Worm (Caenorhabditis elegans) whole organism, early embryonic: ENCODE measurements around the gene npr-19.

ENCODE experiments used
- B0310.2 ChIP-seq: sonication (generic microtip); optimal IDR thresholded peaks from 2 replicates; lab custom pipeline; 2016; ENCODE audit warnings: mild to moderate bottlenecking, missing genetic modification characterization, missing compliant biosample characterization
- F13C5.2 ChIP-seq: sonication (generic microtip); optimal IDR thresholded peaks from 2 replicates; lab custom pipeline; 2017; ENCODE audit warnings: mild to moderate bottlenecking, missing genetic modification characterization, inconsistent platforms, missing compliant biosample characterization
- aly-1 ChIP-seq: sonication (generic microtip); optimal IDR thresholded peaks from 2 replicates; lab custom pipeline; 2016; ENCODE audit warnings: missing genetic modification characterization, missing compliant biosample characterization
- ama-1 ChIP-seq: fragments of 150-350 bp; optimal IDR thresholded peaks from 2 replicates; lab custom pipeline; 2014
- ceh-13 ChIP-seq: fragments of 200-800 bp; sonication (Bioruptor generic); optimal IDR thresholded peaks from 2 replicates; lab custom pipeline; 2018; ENCODE audit warnings: mild to moderate bottlenecking, missing genetic modification characterization, missing compliant biosample characterization
- ceh-36 ChIP-seq: sonication (generic microtip); optimal IDR thresholded peaks from 2 replicates; lab custom pipeline; 2016; ENCODE audit warnings: missing genetic modification characterization, inconsistent platforms, missing compliant biosample characterization
- ets-7 ChIP-seq: sonication (generic microtip); optimal IDR thresholded peaks from 2 replicates; lab custom pipeline; 2016; ENCODE audit warnings: missing genotype, missing genetic modification characterization, missing compliant biosample characterization
- flt-1 ChIP-seq: fragments of 200-800 bp; sonication (Bioruptor generic); IDR thresholded peaks from 2 replicates; pipeline ENCODE4 v1.3.6; 2022; ENCODE audit warnings: missing genetic modification characterization, missing compliant biosample characterization
- hmbx-1 ChIP-seq: sonication (generic microtip); optimal IDR thresholded peaks from 2 replicates; lab custom pipeline; 2016; ENCODE audit warnings: mild to moderate bottlenecking, missing genetic modification characterization, missing compliant biosample characterization
- hmg-4 ChIP-seq: fragments of 200-800 bp; sonication (Bioruptor generic); optimal IDR thresholded peaks from 2 replicates; lab custom pipeline; 2018; ENCODE audit warnings: mild to moderate bottlenecking, missing genetic modification characterization, missing compliant biosample characterization
- hnd-1 ChIP-seq: sonication (generic microtip); optimal IDR thresholded peaks from 2 replicates; lab custom pipeline; 2016; ENCODE audit warnings: missing genetic modification characterization, missing compliant biosample characterization
- pes-1 ChIP-seq: fragments of 200-800 bp; sonication (Bioruptor generic); IDR thresholded peaks from 2 replicates; pipeline ENCODE4 v1.3.6; 2022; ENCODE audit warnings: missing genetic modification reagents, missing genetic modification characterization, missing compliant biosample characterization
- scrt-1 ChIP-seq: fragments of 200-800 bp; sonication (Bioruptor generic); IDR thresholded peaks from 2 replicates; pipeline ENCODE4 v1.3.6; 2022; ENCODE audit warnings: missing genetic modification characterization, missing compliant biosample characterization
- sea-1 ChIP-seq: fragments of 200-800 bp; sonication (Bioruptor generic); conservative IDR thresholded peaks from 2 replicates; pipeline ENCODE4 v1.3.6; 2022; ENCODE audit warnings: missing genetic modification characterization, missing compliant biosample characterization
- tbx-11 ChIP-seq: fragments of 200-800 bp; sonication (Bioruptor generic); IDR thresholded peaks from 2 replicates; pipeline ENCODE4 v1.3.6; 2022; ENCODE audit warnings: missing genetic modification characterization, missing compliant biosample characterization
- tbx-37 ChIP-seq: fragments of 200-800 bp; sonication (Bioruptor generic); conservative IDR thresholded peaks from 2 replicates; pipeline ENCODE4 v1.3.6; 2022; ENCODE audit warnings: missing genetic modification reagents, missing genetic modification characterization, missing compliant biosample characterization
- tra-4 ChIP-seq: sonication (generic microtip); optimal IDR thresholded peaks from 2 replicates; lab custom pipeline; 2017; ENCODE audit warnings: missing genetic modification characterization, missing compliant biosample characterization

The npr-19 gene

ce11 chrX:726295-726694, 9.2 kb downstream of the npr-19 start:
- no peak for TF ChIP-seq pes-1 (GFP tag; lab: Robert Waterston, UW)
- no peak for TF ChIP-seq hmg-4 (GFP tag; lab: Kevin White, UChicago)
- TF ChIP-seq scrt-1 (GFP tag; lab: Robert Waterston, UW): no peak
- no peak for TF ChIP-seq hmbx-1 (tag; lab: Kevin White, UChicago)
- TF ChIP-seq ets-7: no peak
- no peak for TF ChIP-seq sea-1 (GFP tag; lab: Robert Waterston, UW)
- no peak for TF ChIP-seq aly-1 (tag; lab: Kevin White, UChicago)
- no peak for TF ChIP-seq F13C5.2 (tag; lab: Kevin White, UChicago)
- no peak for TF ChIP-seq tra-4
- no peak for TF ChIP-seq ceh-13 (GFP tag; lab: Kevin White, UChicago)

- TF ChIP-seq ama-1 (lab: Kevin White, UChicago) (no peak), ceh-13 (GFP tag; lab: Kevin White, UChicago) (no peak), ets-7 (no peak), tbx-37 (GFP tag; lab: Robert Waterston, UW) (no peak), pes-1 (GFP tag; lab: Robert Waterston, UW) (no peak), sea-1 (GFP tag; lab: Robert Waterston, UW) (no peak), hmg-4 (GFP tag; lab: Kevin White, UChicago) (no peak), tra-4 (no peak), ceh-36 (tag; lab: Kevin White, UChicago) (no peak), aly-1 (tag; lab: Kevin White, UChicago) (no peak), F13C5.2 (tag; lab: Kevin White, UChicago) (no peak), flt-1 (no peak), B0310.2 (tag; lab: Kevin White, UChicago) (no peak), hmbx-1 (tag; lab: Kevin White, UChicago) (no peak), hnd-1 (no peak)
Observed at ce11 chrX:725868-726267, 9.6 kb downstream of the npr-19 start, which contains the start of gene sli-1. Gene sli-1, minus strand, starts transcription at chrX:725968.

- TF ChIP-seq tra-4 (no peak), pes-1 (GFP tag; lab: Robert Waterston, UW) (no peak), scrt-1 (GFP tag; lab: Robert Waterston, UW) (no peak), tbx-11 (no peak), ama-1 (lab: Kevin White, UChicago) (no peak), ets-7 (no peak), hnd-1 (no peak), hmg-4 (GFP tag; lab: Kevin White, UChicago) (no peak), sea-1 (GFP tag; lab: Robert Waterston, UW) (no peak), hmbx-1 (tag; lab: Kevin White, UChicago) (no peak), aly-1 (tag; lab: Kevin White, UChicago) (no peak), F13C5.2 (tag; lab: Kevin White, UChicago) (no peak)
Observed at ce11 chrX:714398-714797, 21.1 kb downstream of the npr-19 start, which contains the start of gene irk-2. Gene irk-2, minus strand, starts transcription at chrX:714498.

ce11 chrX:706490-706889, 29.0 kb downstream of the npr-19 start, which contains the start of gene M02A10.1:
Gene M02A10.1, plus strand, starts transcription at chrX:706790.
- TF ChIP-seq hmg-4 (GFP tag; lab: Kevin White, UChicago) (no peak), hnd-1 (no peak)

ce11 chrX:696253-696652, 39.2 kb downstream of the npr-19 start:
- TF ChIP-seq pes-1 (GFP tag; lab: Robert Waterston, UW) (no peak), scrt-1 (GFP tag; lab: Robert Waterston, UW) (no peak), ceh-13 (GFP tag; lab: Kevin White, UChicago) (no peak), tra-4 (no peak), tbx-11 (no peak), tbx-37 (GFP tag; lab: Robert Waterston, UW) (no peak), ets-7 (no peak), B0310.2 (tag; lab: Kevin White, UChicago) (no peak), sea-1 (GFP tag; lab: Robert Waterston, UW) (no peak)

- TF ChIP-seq tbx-37 (GFP tag; lab: Robert Waterston, UW): no peak
Observed at ce11 chrX:691613-692012, 43.9 kb downstream of the npr-19 start, which contains the start of gene ncam-1. Gene ncam-1, plus strand, starts transcription at chrX:691913.

DNA sequence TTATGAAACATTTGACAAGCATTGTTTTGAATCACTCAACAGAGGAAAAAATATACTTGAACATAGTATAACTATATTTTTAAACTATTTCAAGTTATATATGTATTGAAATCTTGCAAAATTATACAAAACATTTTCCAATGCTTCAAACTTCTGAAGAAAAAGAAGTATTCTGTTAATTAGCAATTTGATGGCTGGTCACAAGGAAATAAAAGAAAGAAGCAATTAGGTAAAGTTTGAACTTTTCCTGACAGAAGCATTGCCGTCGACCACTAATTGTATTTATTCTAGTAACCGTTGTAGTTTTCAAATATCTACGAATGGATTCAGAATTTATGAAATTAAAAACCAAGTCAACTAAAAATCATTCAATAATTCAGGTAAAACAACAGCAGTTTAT, 46.9 kb downstream of the npr-19 start:
- TF ChIP-seq scrt-1 (GFP tag; lab: Robert Waterston, UW): no peak
- TF ChIP-seq tbx-37 (GFP tag; lab: Robert Waterston, UW): no peak
- TF ChIP-seq F13C5.2 (tag; lab: Kevin White, UChicago): no peak
- no peak for TF ChIP-seq sea-1 (GFP tag; lab: Robert Waterston, UW)
- no peak for TF ChIP-seq tra-4
- TF ChIP-seq ceh-36 (tag; lab: Kevin White, UChicago): no peak
- TF ChIP-seq ets-7: no peak
- TF ChIP-seq tbx-11: no peak
- TF ChIP-seq ama-1 (lab: Kevin White, UChicago): no peak
- TF ChIP-seq hmbx-1 (tag; lab: Kevin White, UChicago): no peak
- no peak for TF ChIP-seq flt-1
- no peak for TF ChIP-seq B0310.2 (tag; lab: Kevin White, UChicago)
- no peak for TF ChIP-seq hnd-1
- TF ChIP-seq pes-1 (GFP tag; lab: Robert Waterston, UW): no peak
- no peak for TF ChIP-seq hmg-4 (GFP tag; lab: Kevin White, UChicago)

- TF ChIP-seq aly-1 (tag; lab: Kevin White, UChicago) (no peak), scrt-1 (GFP tag; lab: Robert Waterston, UW) (no peak), hnd-1 (no peak), tbx-37 (GFP tag; lab: Robert Waterston, UW) (no peak), ceh-36 (tag; lab: Kevin White, UChicago) (no peak), tbx-11 (no peak)
Observed at ce11 chrX:682691-683090, 52.8 kb downstream of the npr-19 start, which contains the start of gene Y9C12A.1. Gene Y9C12A.1, minus strand, starts transcription at chrX:682791.
